Worm (Caenorhabditis elegans) whole organism, L4 larva: Measurements from ENCODE around the gene srh-207.

Experiments used
- F26F4.8 ChIP-seq: fragments of 200-800 bp; sonication (Bioruptor generic); conservative IDR thresholded peaks from 2 replicates; pipeline ENCODE4 v1.3.6; 2022; ENCODE audit warnings: missing genetic modification characterization, missing compliant biosample characterization
- ama-1 ChIP-seq: fragments of 150-350 bp; optimal IDR thresholded peaks from 2 replicates; lab custom pipeline; 2014; ENCODE audit warnings: inconsistent platforms, mixed read lengths
- daf-19 ChIP-seq: fragments of 200-800 bp; sonication (Bioruptor generic); conservative IDR thresholded peaks from 2 replicates; pipeline ENCODE4 v1.3.6; 2022; ENCODE audit warnings: missing genetic modification characterization, missing compliant biosample characterization
- fkh-10 ChIP-seq: fragments of 150-350 bp; optimal IDR thresholded peaks from 2 replicates; lab custom pipeline; 2014; ENCODE audit warnings: missing biosample characterization, missing genetic modification reagents, missing genetic modification characterization
- lin-39 ChIP-seq: fragments of 150-350 bp; optimal IDR thresholded peaks from 2 replicates; lab custom pipeline; 2014; ENCODE audit warnings: missing biosample characterization, missing genetic modification reagents, missing genetic modification characterization
- nhr-77 ChIP-seq: fragments of 150-350 bp; optimal IDR thresholded peaks from 2 replicates; lab custom pipeline; 2014; ENCODE audit warnings: missing biosample characterization, missing genetic modification characterization
- unc-39 ChIP-seq: sonication (generic microtip); optimal IDR thresholded peaks from 2 replicates; lab custom pipeline; 2017; ENCODE audit warnings: missing biosample characterization, missing genetic modification characterization
- zag-1 ChIP-seq: fragments of 150-350 bp; optimal IDR thresholded peaks from 2 replicates; lab custom pipeline; 2014; ENCODE audit warnings: missing biosample characterization, missing genetic modification characterization

DNA sequence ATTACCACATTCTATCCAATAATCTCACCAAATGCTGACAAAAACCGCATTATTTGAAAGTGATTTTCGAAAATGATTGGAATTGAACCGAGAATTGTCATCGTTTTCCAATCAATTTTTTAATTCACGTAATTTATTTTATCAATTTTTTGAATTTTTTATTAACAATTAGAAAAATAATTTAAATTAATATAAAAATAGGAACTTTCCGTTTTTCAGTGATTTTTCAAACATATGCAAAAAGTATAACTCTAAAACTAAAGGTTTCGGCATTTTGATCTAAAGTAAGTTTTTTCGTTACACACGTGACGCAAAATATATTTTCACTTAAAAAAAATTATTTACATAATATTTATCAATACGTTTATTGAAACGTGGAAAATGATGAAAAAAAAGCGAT is 15.8 kb downstream of the srh-207 start, which contains the start of gene Y51A2B.6:
- TF ChIP-seq unc-39 = no peak
- no peak for TF ChIP-seq daf-19 (GFP tag; lab: Robert Waterston, UW)
- TF ChIP-seq ama-1 (lab: Kevin White, UChicago) = no peak
- TF ChIP-seq lin-39 (tag; lab: Kevin White, UChicago) = no peak
- no peak for TF ChIP-seq zag-1 (tag; lab: Kevin White, UChicago)
- no peak for TF ChIP-seq fkh-10
- TF ChIP-seq nhr-77 (tag; lab: Kevin White, UChicago) = no peak
- TF ChIP-seq F26F4.8 (GFP tag; lab: Robert Waterston, UW) = no peak
